Worm (Caenorhabditis elegans): ENCODE data around the gene F09A5.3.

- no peak for TF ChIP-seq ceh-40 (GFP tag; IDR thresholded peaks at IDR 0.05)
- TF ChIP-seq unc-62 (GFP tag; optimal IDR thresholded peaks at IDR 0.05), result no peak
- TF ChIP-seq snpc-4 (GFP tag; optimal IDR thresholded peaks at IDR 0.05), result no peak
- TF ChIP-seq snpc-4 (tag; optimal IDR thresholded peaks at IDR 0.05), result no peak
- no peak for TF ChIP-seq ztf-6 (GFP tag; IDR thresholded peaks at IDR 0.05)
- no peak for TF ChIP-seq nfyb-1 (GFP tag; IDR thresholded peaks at IDR 0.05)
- TF ChIP-seq Y79H2A.3 (GFP tag; conservative IDR thresholded peaks at IDR 0.05), result no peak
- no peak for TF ChIP-seq chd-7 (tag; optimal IDR thresholded peaks at IDR 0.05)
- no peak for TF ChIP-seq T26A5.8 (tag; optimal IDR thresholded peaks at IDR 0.05)
These were observed 1.8 kb downstream of the F09A5.3 start for ce11 chrX:13143236-13143635.
